Fruit fly (Drosophila melanogaster) whole organism, pupa: Measurements from ENCODE around the gene CG43056.
A peak's percentile ranks its signal among the peaks of the same experiment; 100 is the strongest.

ENCODE experiments used
- CG10348 ChIP-seq: fragments of 200-800 bp; sonication (Bioruptor generic); IDR thresholded peaks from 2 replicates; pipeline ENCODE4 v1.3.6; 2022; ENCODE audit warnings: missing biosample characterization, missing genetic modification characterization
- CG12605 ChIP-seq: fragments of 200-800 bp; sonication (Bioruptor generic); IDR thresholded peaks from 2 replicates; pipeline ENCODE4 v1.3.6; 2022; ENCODE audit warnings: missing biosample characterization, missing genetic modification characterization
- CG13204 ChIP-seq: fragments of 200-800 bp; sonication (Bioruptor generic); optimal IDR thresholded peaks from 2 replicates; lab custom pipeline; 2018; ENCODE audit warnings: missing biosample characterization, mild to moderate bottlenecking, missing genetic modification characterization, moderate library complexity
- CG14655 ChIP-seq: fragments of 200-800 bp; sonication (Bioruptor generic); optimal IDR thresholded peaks from 3 replicates; lab custom pipeline; 2017; ENCODE audit warnings: mild to moderate bottlenecking, missing biosample characterization, missing genetic modification reagents, missing genetic modification characterization
- CG15710 ChIP-seq: fragments of 200-800 bp; sonication (Bioruptor generic); optimal IDR thresholded peaks from 2 replicates; lab custom pipeline; 2018; ENCODE audit warnings: missing biosample characterization, mild to moderate bottlenecking, missing genetic modification characterization, moderate library complexity
- CG17806 ChIP-seq: fragments of 200-800 bp; sonication (Bioruptor generic); optimal IDR thresholded peaks from 2 replicates; lab custom pipeline; 2018; ENCODE audit warnings: missing biosample characterization, mild to moderate bottlenecking, missing genetic modification characterization, moderate library complexity
- CG32121 ChIP-seq: fragments of 200-800 bp; sonication (Bioruptor generic); IDR thresholded peaks from 2 replicates; pipeline ENCODE4 v1.3.6; 2022; ENCODE audit warnings: missing biosample characterization, missing genetic modification characterization
- CG34367 ChIP-seq: fragments of 200-800 bp; sonication (Bioruptor generic); optimal IDR thresholded peaks from 2 replicates; lab custom pipeline; 2018; ENCODE audit warnings: missing biosample characterization, mild to moderate bottlenecking, missing genetic modification characterization
- CG4496 ChIP-seq: fragments of 200-800 bp; sonication (Bioruptor generic); IDR thresholded peaks from 3 replicates; pipeline ENCODE4 v1.3.6; 2022; ENCODE audit warnings: missing biosample characterization, missing genetic modification characterization
- CG8159 ChIP-seq: fragments of 200-800 bp; sonication (Bioruptor generic); optimal IDR thresholded peaks from 3 replicates; lab custom pipeline; 2018; ENCODE audit warnings: missing biosample characterization, mild to moderate bottlenecking, missing genetic modification characterization, moderate library complexity
- CG8301 ChIP-seq: fragments of 200-800 bp; sonication (Bioruptor generic); optimal IDR thresholded peaks from 2 replicates; lab custom pipeline; 2018; ENCODE audit warnings: missing biosample characterization, mild to moderate bottlenecking, missing genetic modification characterization
- CG9948 ChIP-seq: fragments of 200-800 bp; sonication (Bioruptor generic); optimal IDR thresholded peaks from 2 replicates; lab custom pipeline; 2018; ENCODE audit warnings: missing biosample characterization, mild to moderate bottlenecking, missing genetic modification characterization, moderate library complexity
- D1 ChIP-seq: fragments of 200-800 bp; sonication (Bioruptor generic); optimal IDR thresholded peaks from 2 replicates; lab custom pipeline; 2018; ENCODE audit warnings: missing biosample characterization, mild to moderate bottlenecking, missing genetic modification characterization, moderate library complexity
- EcR ChIP-seq: fragments of 200-800 bp; sonication (Bioruptor generic); optimal IDR thresholded peaks from 3 replicates; lab custom pipeline; 2019; ENCODE audit warnings: missing biosample characterization, missing genetic modification characterization, mild to moderate bottlenecking, moderate library complexity, missing genetic modification reagents
- Ets98B ChIP-seq: fragments of 200-800 bp; sonication (Bioruptor generic); IDR thresholded peaks from 2 replicates; pipeline ENCODE4 v1.3.6; 2022; ENCODE audit warnings: missing biosample characterization, missing genetic modification characterization
- Pif1A ChIP-seq: fragments of 200-800 bp; sonication (Bioruptor generic); optimal IDR thresholded peaks from 3 replicates; lab custom pipeline; 2016; ENCODE audit warnings: missing biosample characterization, missing genetic modification characterization
- Pif1B ChIP-seq: fragments of 200-800 bp; sonication (Bioruptor generic); optimal IDR thresholded peaks from 3 replicates; lab custom pipeline; 2016; ENCODE audit warnings: missing biosample characterization, missing genetic modification characterization
- Snoo ChIP-seq: fragments of 200-800 bp; sonication (Bioruptor generic); optimal IDR thresholded peaks from 3 replicates; lab custom pipeline; 2017; ENCODE audit warnings: missing biosample characterization, mild to moderate bottlenecking, missing genetic modification characterization, inconsistent platforms
- fd96Ca ChIP-seq: fragments of 200-800 bp; sonication (Bioruptor generic); IDR thresholded peaks from 3 replicates; pipeline ENCODE4 v1.3.6; 2022; ENCODE audit warnings: missing biosample characterization, missing genetic modification characterization
- gl ChIP-seq: fragments of 200-800 bp; sonication (Bioruptor generic); optimal IDR thresholded peaks from 2 replicates; lab custom pipeline; 2018; ENCODE audit warnings: missing biosample characterization, mild to moderate bottlenecking, missing genetic modification characterization
- rn ChIP-seq: fragments of 200-800 bp; sonication (Bioruptor generic); IDR thresholded peaks from 2 replicates; pipeline ENCODE4 v1.3.6; 2022; ENCODE audit warnings: missing biosample characterization, missing genetic modification characterization

Gene CG43056

dm6 chr2L:4414059-4414458, 23.5 kb upstream of the CG43056 start:
- TF ChIP-seq CG4496 (GFP tag; lab: Robert Waterston, UW) (no peak), CG15710 (tag; lab: Kevin White, UChicago) (no peak), Snoo (tag; lab: Kevin White, UChicago) (no peak), fd96Ca (no peak), CG32121 (no peak), gl (tag; lab: Kevin White, UChicago) (no peak), CG13204 (GFP tag; lab: Kevin White, UChicago) (no peak), EcR (GFP tag; lab: Kevin White, UChicago) (no peak), rn (GFP tag; lab: Robert Waterston, UW) (no peak)

- TF ChIP-seq CG12605 (GFP tag; lab: Robert Waterston, UW) (no peak), Pif1B (GFP tag; lab: Kevin White, UChicago) (no peak), CG9948 (no peak), CG14655 (GFP tag; lab: Kevin White, UChicago) (peak; percentile 54), CG34367 (tag; lab: Kevin White, UChicago) (peak; percentile 23), CG15710 (tag; lab: Kevin White, UChicago) (peak; percentile 58), CG10348 (GFP tag; lab: Robert Waterston, UW) (no peak), CG8301 (tag; lab: Kevin White, UChicago) (no peak), Ets98B (GFP tag; lab: Robert Waterston, UW) (no peak), CG4496 (GFP tag; lab: Robert Waterston, UW) (peak; percentile 43; the same call in 1 of the 3 replicates), Pif1A (GFP tag; lab: Kevin White, UChicago) (peak; percentile 50), CG17806 (tag; lab: Kevin White, UChicago) (no peak), Snoo (tag; lab: Kevin White, UChicago) (no peak), fd96Ca (0 out of 3 replicates have a peak, but pooled peaks have one; percentile 35), gl (tag; lab: Kevin White, UChicago) (no peak), rn (GFP tag; lab: Robert Waterston, UW) (no peak), EcR (GFP tag; lab: Kevin White, UChicago) (no peak), CG8159 (tag; lab: Kevin White, UChicago) (peak; percentile 65), CG32121 (peak; percentile 35), D1 (tag; lab: Kevin White, UChicago) (no peak), CG13204 (GFP tag; lab: Kevin White, UChicago) (no peak)
Measured at dm6 chr2L:4416089-4416488, 21.5 kb upstream of the CG43056 start.

DNA sequence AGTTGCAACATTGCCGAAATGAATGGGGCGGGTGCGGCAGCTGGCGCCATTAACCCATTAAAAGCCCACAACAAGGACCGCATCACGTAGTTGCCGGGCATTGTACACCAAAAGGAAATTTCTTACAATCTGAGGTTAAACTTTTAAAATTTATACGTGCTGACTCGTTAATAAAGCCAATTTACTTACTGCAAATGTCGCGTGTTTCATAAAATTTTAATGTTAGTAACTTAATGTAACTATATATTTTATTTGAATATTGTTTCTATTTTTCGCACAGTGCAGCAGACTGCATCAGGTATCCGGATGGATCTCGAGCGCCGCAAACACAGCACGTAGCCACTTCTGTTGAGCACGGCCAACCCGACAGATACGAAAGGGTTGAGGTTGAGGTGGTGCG, 20.7 kb upstream of the CG43056 start:
- peak; percentile 59 for TF ChIP-seq CG17806 (tag; lab: Kevin White, UChicago)
- peak; percentile 5 for TF ChIP-seq Pif1B (GFP tag; lab: Kevin White, UChicago)
- TF ChIP-seq Snoo (tag; lab: Kevin White, UChicago): no peak
- TF ChIP-seq CG10348 (GFP tag; lab: Robert Waterston, UW): no peak
- peak; percentile 74 for TF ChIP-seq CG8159 (tag; lab: Kevin White, UChicago)
- TF ChIP-seq CG4496 (GFP tag; lab: Robert Waterston, UW): peak; percentile 64; the same call in 1 of the 3 replicates
- no peak for TF ChIP-seq gl (tag; lab: Kevin White, UChicago)
- peak; percentile 27; the same call in 1 of the 2 replicates for TF ChIP-seq Ets98B (GFP tag; lab: Robert Waterston, UW)
- peak; percentile 0 for TF ChIP-seq Pif1A (GFP tag; lab: Kevin White, UChicago)
- TF ChIP-seq CG34367 (tag; lab: Kevin White, UChicago): peak; percentile 51
- TF ChIP-seq CG14655 (GFP tag; lab: Kevin White, UChicago): peak; percentile 48
- TF ChIP-seq CG15710 (tag; lab: Kevin White, UChicago): peak; percentile 58
- peak; percentile 52 for TF ChIP-seq CG9948
- no peak for TF ChIP-seq EcR (GFP tag; lab: Kevin White, UChicago)
- 0 out of 3 replicates have a peak, but pooled peaks have one; percentile 32 for TF ChIP-seq fd96Ca
- TF ChIP-seq CG8301 (tag; lab: Kevin White, UChicago): peak; percentile 35
- TF ChIP-seq rn (GFP tag; lab: Robert Waterston, UW): no peak
- no peak for TF ChIP-seq CG13204 (GFP tag; lab: Kevin White, UChicago)
- TF ChIP-seq CG12605 (GFP tag; lab: Robert Waterston, UW): no peak
- peak; percentile 56; the same call in 1 of the 2 replicates for TF ChIP-seq CG32121
- TF ChIP-seq D1 (tag; lab: Kevin White, UChicago): no peak

DNA sequence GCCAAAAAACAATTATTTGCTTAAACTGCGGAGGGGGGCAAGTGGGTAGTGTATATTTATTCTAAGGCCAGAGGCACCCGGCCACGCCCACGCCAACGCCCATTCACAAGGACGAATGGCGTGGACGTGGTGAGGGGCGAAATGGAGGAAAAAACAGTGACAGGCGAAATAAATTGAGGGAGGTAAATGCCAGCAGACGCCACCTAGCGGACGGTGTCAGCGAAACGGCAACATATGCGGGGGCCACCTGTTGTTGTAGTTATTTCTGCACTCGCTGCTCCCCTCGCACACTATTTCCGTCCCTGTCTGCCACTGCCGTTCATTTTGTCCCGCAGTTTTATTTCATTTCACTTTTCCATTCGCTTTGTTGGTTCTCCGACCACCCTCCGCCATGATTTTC, 19.6 kb upstream of the CG43056 start:
- TF ChIP-seq CG14655 (GFP tag; lab: Kevin White, UChicago) (no peak), D1 (tag; lab: Kevin White, UChicago) (no peak), CG4496 (GFP tag; lab: Robert Waterston, UW) (peak; percentile 39; the same call in 1 of the 3 replicates), CG8159 (tag; lab: Kevin White, UChicago) (no peak), CG17806 (tag; lab: Kevin White, UChicago) (no peak), CG8301 (tag; lab: Kevin White, UChicago) (no peak), fd96Ca (peak; percentile 25; the same call in 1 of the 3 replicates), CG15710 (tag; lab: Kevin White, UChicago) (no peak), EcR (GFP tag; lab: Kevin White, UChicago) (no peak), CG12605 (GFP tag; lab: Robert Waterston, UW) (peak; percentile 49), CG9948 (no peak), CG13204 (GFP tag; lab: Kevin White, UChicago) (no peak), Pif1A (GFP tag; lab: Kevin White, UChicago) (no peak), gl (tag; lab: Kevin White, UChicago) (no peak), Ets98B (GFP tag; lab: Robert Waterston, UW) (no peak), CG10348 (GFP tag; lab: Robert Waterston, UW) (no peak), Pif1B (GFP tag; lab: Kevin White, UChicago) (no peak)

DNA sequence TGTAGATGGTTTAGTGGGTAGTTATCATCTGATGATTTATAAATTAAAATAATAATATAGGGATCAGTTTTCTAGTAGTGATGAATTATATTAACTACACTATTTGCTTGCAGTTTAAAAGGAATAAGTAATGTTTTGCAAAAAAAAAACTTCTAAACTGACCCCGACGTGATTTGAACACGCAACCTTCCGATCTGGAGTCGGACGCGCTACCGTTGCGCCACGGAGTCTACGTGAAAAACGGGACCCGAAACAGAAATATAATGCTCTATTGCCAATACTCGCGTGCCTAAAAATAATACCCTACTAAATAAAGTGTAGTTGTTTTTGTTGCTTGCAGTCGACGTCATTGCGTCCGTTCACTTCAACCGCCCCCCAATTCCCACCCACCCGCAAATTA, 18.8 kb upstream of the CG43056 start:
- TF ChIP-seq CG4496 (GFP tag; lab: Robert Waterston, UW) (0 out of 3 replicates have a peak, but pooled peaks have one; percentile 9), Ets98B (GFP tag; lab: Robert Waterston, UW) (no peak), Snoo (tag; lab: Kevin White, UChicago) (no peak), D1 (tag; lab: Kevin White, UChicago) (no peak), CG32121 (no peak), CG15710 (tag; lab: Kevin White, UChicago) (no peak), Pif1A (GFP tag; lab: Kevin White, UChicago) (no peak)
